Fruit fly (Drosophila melanogaster) whole organism, embryonic: ENCODE results near the gene Ctr9.

ENCODE experiments used
- Bteb2 ChIP-seq: fragments of 200-800 bp; sonication (Bioruptor generic); optimal IDR thresholded peaks from 2 replicates; lab custom pipeline; 2016; ENCODE audit warnings: missing biosample characterization, missing genetic modification characterization
- CG1603 ChIP-seq: fragments of 200-800 bp; sonication (Bioruptor generic); optimal IDR thresholded peaks from 2 replicates; lab custom pipeline; 2019; ENCODE audit warnings: missing biosample characterization, mild to moderate bottlenecking, missing genetic modification characterization, moderate library complexity
- CG17361 ChIP-seq: fragments of 200-800 bp; sonication (Bioruptor generic); IDR thresholded peaks from 3 replicates; pipeline ENCODE4 v1.3.6; 2022; ENCODE audit warnings: missing biosample characterization, missing genetic modification characterization
- CG31388 ChIP-seq: fragments of 200-800 bp; sonication (Bioruptor generic); optimal IDR thresholded peaks from 2 replicates; lab custom pipeline; 2016; ENCODE audit warnings: missing biosample characterization, missing genetic modification characterization
- CG33557 ChIP-seq: fragments of 200-800 bp; sonication (Bioruptor generic); optimal IDR thresholded peaks from 2 replicates; lab custom pipeline; 2019; ENCODE audit warnings: missing biosample characterization, mild to moderate bottlenecking, missing genetic modification characterization, moderate library complexity
- CG34422 ChIP-seq: fragments of 200-800 bp; sonication (Bioruptor generic); IDR thresholded peaks from 3 replicates; pipeline ENCODE4 v1.3.6; 2022; ENCODE audit warnings: missing biosample characterization, missing genetic modification characterization
- CG3838 ChIP-seq: fragments of 200-800 bp; sonication (Bioruptor generic); optimal IDR thresholded peaks from 3 replicates; lab custom pipeline; 2016; ENCODE audit warnings: missing biosample characterization, missing genetic modification characterization
- CG3847 ChIP-seq: fragments of 200-800 bp; sonication (Bioruptor generic); IDR thresholded peaks from 2 replicates; pipeline ENCODE4 v1.3.6; 2022; ENCODE audit warnings: missing biosample characterization, missing genetic modification characterization
- CG6175 ChIP-seq: fragments of 200-800 bp; sonication (Bioruptor generic); IDR thresholded peaks from 3 replicates; pipeline ENCODE4 v1.3.6; 2022; ENCODE audit warnings: missing biosample characterization, missing genetic modification characterization
- CG6654 ChIP-seq: fragments of 200-800 bp; sonication (Bioruptor generic); optimal IDR thresholded peaks from 2 replicates; lab custom pipeline; 2017; ENCODE audit warnings: missing biosample characterization, mild to moderate bottlenecking, missing genetic modification characterization
- CG8281 ChIP-seq: fragments of 200-800 bp; sonication (Bioruptor generic); optimal IDR thresholded peaks from 2 replicates; lab custom pipeline; 2018; ENCODE audit warnings: missing biosample characterization, mild to moderate bottlenecking, missing genetic modification characterization, moderate library complexity
- CG8388 ChIP-seq: fragments of 200-800 bp; sonication (Bioruptor generic); optimal IDR thresholded peaks from 2 replicates; lab custom pipeline; 2019; ENCODE audit warnings: missing biosample characterization, mild to moderate bottlenecking, missing genetic modification characterization, moderate library complexity
- CG8924 ChIP-seq: fragments of 200-800 bp; optimal IDR thresholded peaks from 3 replicates; lab custom pipeline; 2019; ENCODE audit warnings: missing biosample characterization, mild to moderate bottlenecking, missing genetic modification characterization, moderate library complexity
- Doc3 ChIP-seq: fragments of 200-800 bp; sonication (Bioruptor generic); IDR thresholded peaks from 3 replicates; pipeline ENCODE4 v1.3.6; 2022; ENCODE audit warnings: missing biosample characterization, missing genetic modification characterization; ENCODE audit not compliant: partially characterized antibody
- E2f1 ChIP-seq: fragments of 200-800 bp; sonication (Bioruptor generic); IDR thresholded peaks from 2 replicates; pipeline ENCODE4 v1.3.6; 2022; ENCODE audit warnings: missing biosample characterization, missing genetic modification characterization
- Ets97D ChIP-seq: fragments of 200-800 bp; sonication (Bioruptor generic); optimal IDR thresholded peaks from 3 replicates; lab custom pipeline; 2016; ENCODE audit warnings: missing biosample characterization, missing genetic modification characterization
- HLH54F ChIP-seq: fragments of 200-800 bp; sonication (Bioruptor generic); optimal IDR thresholded peaks from 3 replicates; lab custom pipeline; 2016; ENCODE audit warnings: missing biosample characterization, missing genetic modification characterization
- Hr3 ChIP-seq: fragments of 200-800 bp; sonication (Bioruptor generic); optimal IDR thresholded peaks from 3 replicates; lab custom pipeline; 2016; ENCODE audit warnings: missing biosample characterization, missing genetic modification characterization
- Meics ChIP-seq: fragments of 200-800 bp; sonication (Bioruptor generic); optimal IDR thresholded peaks from 2 replicates; lab custom pipeline; 2017; ENCODE audit warnings: missing biosample characterization, mild to moderate bottlenecking, missing genetic modification characterization
- NC2α ChIP-seq: fragments of 200-800 bp; sonication (Bioruptor generic); optimal IDR thresholded peaks from 2 replicates; lab custom pipeline; 2016; ENCODE audit warnings: missing biosample characterization, missing genetic modification characterization
- Poxn ChIP-seq: fragments of 200-800 bp; sonication (Bioruptor generic); IDR thresholded peaks from 2 replicates; pipeline ENCODE4 v1.3.6; 2022; ENCODE audit warnings: missing biosample characterization, missing genetic modification characterization
- Stat92E ChIP-seq, 3 experiments: fragments of >200 bp in 2 of 3; fragments of 200-800 bp in 1 of 3; sonication (Bioruptor generic) in 1 of 3; optimal IDR thresholded peaks; 2 replicates each; lab custom pipeline; 2017 to 2019; ENCODE audit warnings: missing biosample characterization in 3 of 3, missing genetic modification characterization in 3 of 3, mild to moderate bottlenecking in 1 of 3, moderate library complexity in 1 of 3
- Tbp ChIP-seq: fragments of >200 bp; optimal IDR thresholded peaks from 2 replicates; lab custom pipeline; 2018; ENCODE audit warnings: missing biosample characterization, missing genetic modification characterization
- ab ChIP-seq: fragments of 200-800 bp; sonication (Bioruptor generic); optimal IDR thresholded peaks from 2 replicates; lab custom pipeline; 2016; ENCODE audit warnings: missing biosample characterization, missing genetic modification characterization
- al ChIP-seq: fragments of 200-800 bp; sonication (Bioruptor generic); IDR thresholded peaks from 2 replicates; pipeline ENCODE4 v1.3.6; 2022; ENCODE audit warnings: missing biosample characterization, missing genetic modification characterization
- ash1 ChIP-seq: fragments of 200-800 bp; sonication (Bioruptor generic); optimal IDR thresholded peaks from 2 replicates; lab custom pipeline; 2018; ENCODE audit warnings: missing biosample characterization, mild to moderate bottlenecking, missing genetic modification characterization
- corto ChIP-seq: fragments of 200-800 bp; sonication (Bioruptor generic); optimal IDR thresholded peaks from 2 replicates; lab custom pipeline; 2016; ENCODE audit warnings: missing biosample characterization, mild to moderate bottlenecking, missing genetic modification characterization, moderate library complexity
- crol ChIP-seq: fragments of 200-800 bp; sonication (Bioruptor generic); IDR thresholded peaks from 2 replicates; pipeline ENCODE4 v1.3.6; 2022; ENCODE audit warnings: missing biosample characterization, missing genetic modification characterization
- dimm ChIP-seq: fragments of 200-800 bp; sonication (Bioruptor generic); IDR thresholded peaks from 2 replicates; pipeline ENCODE4 v1.3.6; 2022; ENCODE audit warnings: missing biosample characterization, missing genetic modification characterization
- dpn ChIP-seq, 2 experiments: fragments of 200-800 bp; sonication (Bioruptor generic); optimal IDR thresholded peaks; 3 replicates each; lab custom pipeline; 2016; ENCODE audit warnings: missing biosample characterization in 2 of 2, missing genetic modification characterization in 2 of 2
- ewg ChIP-seq: fragments of 200-800 bp; sonication (Bioruptor generic); optimal IDR thresholded peaks from 3 replicates; lab custom pipeline; 2017; ENCODE audit warnings: mild to moderate bottlenecking, missing biosample characterization, missing genetic modification reagents, missing genetic modification characterization
- eyg ChIP-seq: fragments of 200-800 bp; sonication (Bioruptor generic); optimal IDR thresholded peaks from 3 replicates; lab custom pipeline; 2016; ENCODE audit warnings: missing biosample characterization, missing genetic modification characterization
- hb ChIP-seq: fragments of 200-800 bp; sonication (Bioruptor generic); IDR thresholded peaks from 3 replicates; pipeline ENCODE4 v1.3.6; 2022; ENCODE audit warnings: missing biosample characterization, missing genetic modification characterization; ENCODE audit not compliant: partially characterized antibody
- inv ChIP-seq: fragments of 200-800 bp; sonication (Bioruptor generic); IDR thresholded peaks from 2 replicates; pipeline ENCODE4 v1.3.6; 2022; ENCODE audit warnings: missing biosample characterization, missing genetic modification characterization; ENCODE audit not compliant: partially characterized antibody
- lab ChIP-seq: fragments of 200-800 bp; sonication (Bioruptor generic); optimal IDR thresholded peaks from 3 replicates; lab custom pipeline; 2017; ENCODE audit warnings: missing biosample characterization, missing genetic modification characterization, mild to moderate bottlenecking, moderate library complexity, missing genetic modification reagents
- mld ChIP-seq: fragments of 200-800 bp; sonication (Bioruptor generic); IDR thresholded peaks from 3 replicates; pipeline ENCODE4 v1.3.6; 2022; ENCODE audit warnings: missing biosample characterization, missing genetic modification characterization; ENCODE audit not compliant: partially characterized antibody
- nau ChIP-seq: fragments of 200-800 bp; sonication (Bioruptor generic); optimal IDR thresholded peaks from 3 replicates; lab custom pipeline; 2017; ENCODE audit warnings: missing biosample characterization, mild to moderate bottlenecking, missing genetic modification characterization, missing genetic modification reagents
- nerfin-2 ChIP-seq: fragments of 200-800 bp; sonication (Bioruptor generic); IDR thresholded peaks from 2 replicates; pipeline ENCODE4 v1.3.6; 2022; ENCODE audit warnings: missing biosample characterization, missing genetic modification characterization; ENCODE audit not compliant: partially characterized antibody
- p53 ChIP-seq: fragments of 200-800 bp; sonication (Bioruptor generic); optimal IDR thresholded peaks from 2 replicates; lab custom pipeline; 2016; ENCODE audit warnings: missing biosample characterization, missing genetic modification characterization
- phol ChIP-seq: fragments of 200-800 bp; sonication (Bioruptor generic); optimal IDR thresholded peaks from 3 replicates; lab custom pipeline; 2018; ENCODE audit warnings: missing biosample characterization, mild to moderate bottlenecking, missing genetic modification characterization, moderate library complexity
- ranshi ChIP-seq: fragments of 200-800 bp; sonication (Bioruptor generic); IDR thresholded peaks from 2 replicates; pipeline ENCODE4 v1.3.6; 2022; ENCODE audit warnings: missing biosample characterization, missing genetic modification characterization
- sim ChIP-seq: fragments of 200-800 bp; sonication (Bioruptor generic); IDR thresholded peaks from 2 replicates; pipeline ENCODE4 v1.3.6; 2022; ENCODE audit warnings: missing biosample characterization, missing genetic modification characterization
- ssp ChIP-seq: fragments of 200-800 bp; sonication (Bioruptor generic); IDR thresholded peaks from 2 replicates; pipeline ENCODE4 v1.3.6; 2022; ENCODE audit warnings: missing biosample characterization, missing genetic modification characterization
- tgo ChIP-seq: fragments of 200-800 bp; sonication (Bioruptor generic); IDR thresholded peaks from 3 replicates; pipeline ENCODE4 v1.3.6; 2022; ENCODE audit warnings: missing biosample characterization, missing genetic modification characterization
- vfl ChIP-seq: fragments of 200-800 bp; sonication (Bioruptor generic); optimal IDR thresholded peaks from 2 replicates; lab custom pipeline; 2016; ENCODE audit warnings: missing biosample characterization, missing genetic modification characterization
- wdn ChIP-seq: fragments of 200-800 bp; sonication (Bioruptor generic); IDR thresholded peaks from 2 replicates; pipeline ENCODE4 v1.3.6; 2022; ENCODE audit warnings: missing biosample characterization, missing genetic modification characterization
- z ChIP-seq: fragments of 200-800 bp; sonication (Bioruptor generic); IDR thresholded peaks from 3 replicates; pipeline ENCODE4 v1.3.6; 2022; ENCODE audit warnings: missing biosample characterization, missing genetic modification characterization
- zen2 ChIP-seq: fragments of 200-800 bp; sonication (Bioruptor generic); IDR thresholded peaks from 3 replicates; pipeline ENCODE4 v1.3.6; 2022; ENCODE audit warnings: missing biosample characterization, missing genetic modification characterization; ENCODE audit not compliant: partially characterized antibody

Gene Ctr9

DNA sequence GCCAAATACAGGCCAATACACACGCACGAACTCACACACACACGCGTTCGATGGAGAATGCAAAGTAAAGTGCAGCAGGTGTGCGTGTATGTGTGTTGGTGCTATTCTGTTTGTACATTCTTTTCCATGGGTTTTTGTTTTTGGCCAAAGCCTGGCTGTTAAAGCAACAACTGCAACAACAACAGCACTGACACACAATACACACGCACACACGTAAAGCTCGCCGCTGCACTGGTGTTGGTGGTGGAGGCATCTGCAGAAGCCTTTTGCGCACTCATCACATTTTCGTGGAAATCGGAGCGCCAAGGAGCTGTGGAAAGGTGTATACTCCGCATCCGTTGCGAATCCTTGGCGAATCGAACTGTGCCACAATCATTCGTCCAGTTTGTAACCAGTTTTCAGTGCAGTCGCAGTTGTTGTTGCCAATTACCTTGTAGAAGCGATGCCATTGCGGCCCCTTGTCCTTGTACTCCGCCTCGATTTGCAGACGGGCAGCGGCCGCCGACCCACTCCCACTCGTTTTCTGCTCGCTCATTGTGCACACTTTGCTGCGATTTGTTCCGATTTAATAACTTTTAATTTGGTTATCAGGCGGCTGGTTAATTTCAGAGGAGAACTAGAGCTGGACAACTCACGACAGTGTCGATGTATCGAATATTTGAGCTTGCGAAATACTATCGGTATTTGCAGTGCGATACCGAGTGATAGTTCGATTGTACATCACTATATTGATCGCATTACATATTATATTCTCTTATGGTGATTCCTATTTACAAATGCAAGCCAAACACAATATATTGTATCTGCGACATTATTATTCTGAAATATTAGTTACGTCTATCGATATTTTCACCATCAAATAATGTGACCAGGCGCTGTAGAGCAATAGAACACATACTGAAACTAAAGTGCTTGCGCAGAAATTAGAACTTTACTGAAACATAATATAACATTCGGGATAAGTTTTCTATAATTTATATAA is 43.2 kb downstream of the Ctr9 start (continued):
- TF ChIP-seq Stat92E (GFP tag; optimal IDR thresholded peaks at IDR 0.05; lab: Kevin White, UChicago) (no peak), CG33557 (GFP tag; lab: Kevin White, UChicago) (peak; percentile 19), nerfin-2 (peak; percentile 96), Bteb2 (peak; percentile 7), Poxn (no peak), CG6175 (no peak), CG3838 (GFP tag; lab: Kevin White, UChicago) (no peak), al (GFP tag; lab: Robert Waterston, UW) (peak; percentile 19; the same call in 1 of the 2 replicates), lab (GFP tag; lab: Kevin White, UChicago) (peak; percentile 44), p53 (GFP tag; lab: Kevin White, UChicago) (no peak), Tbp (GFP tag; lab: Kevin White, UChicago) (no peak), dpn (GFP tag; optimal IDR thresholded peaks at IDR 0.05; lab: Kevin White, UChicago) (peak; percentile 23 to 51), ash1 (GFP tag; lab: Kevin White, UChicago) (no peak), mld (GFP tag; lab: Robert Waterston, UW) (peak; percentile 98), ab (GFP tag; lab: Kevin White, UChicago) (no peak), nau (GFP tag; lab: Kevin White, UChicago) (no peak), dimm (GFP tag; lab: Robert Waterston, UW) (no peak), CG8388 (no peak), ranshi (GFP tag; lab: Robert Waterston, UW) (peak; percentile 34), Meics (GFP tag; lab: Kevin White, UChicago) (peak; percentile 41), sim (GFP tag; lab: Robert Waterston, UW) (no peak), ssp (peak; percentile 21; the same call in 1 of the 2 replicates), phol (peak; percentile 68), z (GFP tag; lab: Robert Waterston, UW) (no peak), CG34422 (no peak; the same call in 2 of the 3 replicates), zen2 (GFP tag; lab: Robert Waterston, UW) (peak; percentile 98), Doc3 (GFP tag; lab: Robert Waterston, UW) (peak; percentile 98), HLH54F (peak; percentile 38), NC2α (GFP tag; lab: Kevin White, UChicago) (no peak), corto (peak; percentile 42), crol (GFP tag; lab: Robert Waterston, UW) (no peak), E2f1 (peak; percentile 37; the same call in 1 of the 2 replicates), Ets97D (GFP tag; lab: Kevin White, UChicago) (peak; percentile 42), eyg (GFP tag; lab: Kevin White, UChicago) (no peak), CG1603 (tag; lab: Kevin White, UChicago) (peak; percentile 74), tgo (GFP tag; lab: Robert Waterston, UW) (no peak; the same call in 2 of the 3 replicates), hb (GFP tag; lab: Robert Waterston, UW) (peak; percentile 98), CG6654 (GFP tag; lab: Kevin White, UChicago) (no peak), CG3847 (peak; percentile 57), CG8281 (tag; lab: Kevin White, UChicago) (no peak), vfl (GFP tag; lab: Kevin White, UChicago) (no peak), CG31388 (GFP tag; lab: Kevin White, UChicago) (no peak), wdn (GFP tag; lab: Robert Waterston, UW) (no peak), inv (GFP tag; lab: Robert Waterston, UW) (peak; percentile 99), CG8924 (tag; lab: Kevin White, UChicago) (peak; percentile 42), CG17361 (peak; percentile 68), Hr3 (GFP tag; lab: Kevin White, UChicago) (peak; percentile 51), ewg (GFP tag; lab: Kevin White, UChicago) (peak; percentile 55)
